Fruit fly (Drosophila melanogaster): ENCODE measurements around the gene CG5565.

The CG5565 gene

DNA sequence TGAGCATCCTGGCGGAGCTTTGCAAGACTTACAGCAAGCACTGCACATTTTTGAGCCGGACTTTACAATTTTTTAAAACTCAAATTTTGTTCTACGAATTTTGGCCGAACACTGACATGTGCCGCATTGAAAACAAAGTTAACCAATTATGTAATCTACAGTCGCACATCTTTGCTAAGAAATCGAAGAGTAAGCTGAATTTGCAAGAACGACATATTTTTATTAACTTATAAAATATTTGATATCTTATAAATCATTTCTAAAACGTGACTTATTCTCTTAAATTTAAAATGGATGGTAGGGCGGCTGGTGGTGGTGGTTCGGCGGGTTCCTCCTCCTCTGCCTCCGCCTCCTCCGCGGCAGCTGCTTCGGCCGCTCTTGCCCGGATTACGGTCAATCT lies 3.0 kb downstream of the CG5565 start, which contains the start of gene CG5556:
CG5556 (minus strand) TSS at position 101 of the 400 bp plus-strand sequence.
- TF ChIP-seq dsx (GFP tag; optimal IDR thresholded peaks at IDR 0.05; ENCODE audit: poor library complexity, severe bottlenecking): no peak
- TF ChIP-seq CG8319 (GFP tag; optimal IDR thresholded peaks at IDR 0.05): no peak
- no peak for TF ChIP-seq Gug (GFP tag; IDR thresholded peaks at IDR 0.05)
- TF ChIP-seq CG3032 (tag; optimal IDR thresholded peaks at IDR 0.05): no peak
- TF ChIP-seq CG8119 (GFP tag; IDR thresholded peaks at IDR 0.05): no peak
- TF ChIP-seq CG9139 (GFP tag; optimal IDR thresholded peaks at IDR 0.05): no peak
- no peak for TF ChIP-seq CG7368 (GFP tag; optimal IDR thresholded peaks at IDR 0.05)
- no peak for TF ChIP-seq CG6792 (GFP tag; optimal IDR thresholded peaks at IDR 0.05)
- no peak for TF ChIP-seq ss (GFP tag; optimal IDR thresholded peaks at IDR 0.05)
- TF ChIP-seq fd85E (GFP tag; optimal IDR thresholded peaks at IDR 0.05): no peak
- no peak for TF ChIP-seq Hr38 (GFP tag; optimal IDR thresholded peaks at IDR 0.05)
- no peak for TF ChIP-seq fkh (GFP tag; optimal IDR thresholded peaks at IDR 0.05)
- TF ChIP-seq Eip93F (GFP tag; optimal IDR thresholded peaks at IDR 0.05): no peak
- TF ChIP-seq eg (GFP tag; IDR thresholded peaks at IDR 0.05): no peak
- TF ChIP-seq esn (GFP tag; optimal IDR thresholded peaks at IDR 0.05): no peak
- no peak for TF ChIP-seq Hr4 (GFP tag; optimal IDR thresholded peaks at IDR 0.05)
- no peak for TF ChIP-seq pdm3 (GFP tag; optimal IDR thresholded peaks at IDR 0.05)
- no peak for TF ChIP-seq Ets96B (tag; optimal IDR thresholded peaks at IDR 0.05)
- TF ChIP-seq salr (GFP tag; optimal IDR thresholded peaks at IDR 0.05): no peak

DNA sequence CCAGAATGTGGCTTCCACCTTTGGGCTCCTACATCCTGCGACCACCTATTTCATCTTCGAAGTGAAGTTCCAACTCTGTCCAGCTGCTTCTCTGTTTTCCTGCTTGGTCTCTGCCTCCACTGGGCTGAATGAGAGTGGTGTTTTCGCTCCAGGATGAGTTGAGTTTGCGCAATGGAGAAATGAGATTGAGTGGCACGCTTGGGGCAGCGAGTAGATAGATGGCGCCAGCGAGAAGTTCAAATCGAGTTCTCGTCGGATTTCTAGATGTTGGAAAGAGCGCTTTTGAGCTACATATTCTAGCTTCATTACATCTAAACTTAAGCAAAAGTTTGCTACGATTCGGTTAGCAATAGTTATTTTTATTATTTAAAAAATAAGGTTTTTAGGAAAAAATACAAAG lies 9.7 kb downstream of the CG5565 start:
- no peak for TF ChIP-seq CG34406 (GFP tag; optimal IDR thresholded peaks at IDR 0.05)
- TF ChIP-seq Hr38 (GFP tag; optimal IDR thresholded peaks at IDR 0.05): no peak
- TF ChIP-seq CG11902 (GFP tag; optimal IDR thresholded peaks at IDR 0.05): no peak
- TF ChIP-seq CG8119 (GFP tag; IDR thresholded peaks at IDR 0.05): no peak
- TF ChIP-seq CG3032 (tag; optimal IDR thresholded peaks at IDR 0.05): no peak
- no peak for TF ChIP-seq Hr39 (GFP tag; optimal IDR thresholded peaks at IDR 0.05)

DNA sequence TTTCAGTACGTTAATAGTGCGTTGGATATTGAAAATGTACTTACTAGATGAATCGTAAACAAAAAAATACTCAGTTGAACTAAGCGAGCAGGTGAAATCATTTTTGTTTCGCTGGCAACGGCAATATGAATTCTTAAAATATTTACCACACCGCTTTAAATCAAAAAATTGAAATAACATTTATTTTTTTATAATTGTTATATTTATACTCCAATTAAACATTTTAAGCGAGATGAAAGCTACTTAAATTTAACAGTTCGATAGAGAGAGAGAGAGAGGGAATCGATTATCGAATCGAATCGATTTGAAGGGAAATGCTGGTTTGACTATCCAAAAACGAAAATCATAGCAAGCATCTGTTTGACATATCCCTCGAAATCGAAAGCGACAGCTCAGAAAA lies 11.7 kb downstream of the CG5565 start, which contains the start of the genes CG33922 and Cdlc2:
CG33922 (minus strand) TSS at position 101 of the 400 bp plus-strand sequence.
Cdlc2 (plus strand) TSS at position 330 of the 400 bp plus-strand sequence.
- TF ChIP-seq Sox14 (GFP tag; optimal IDR thresholded peaks at IDR 0.05): no peak
- TF ChIP-seq Hr38 (GFP tag; optimal IDR thresholded peaks at IDR 0.05): no peak

DNA sequence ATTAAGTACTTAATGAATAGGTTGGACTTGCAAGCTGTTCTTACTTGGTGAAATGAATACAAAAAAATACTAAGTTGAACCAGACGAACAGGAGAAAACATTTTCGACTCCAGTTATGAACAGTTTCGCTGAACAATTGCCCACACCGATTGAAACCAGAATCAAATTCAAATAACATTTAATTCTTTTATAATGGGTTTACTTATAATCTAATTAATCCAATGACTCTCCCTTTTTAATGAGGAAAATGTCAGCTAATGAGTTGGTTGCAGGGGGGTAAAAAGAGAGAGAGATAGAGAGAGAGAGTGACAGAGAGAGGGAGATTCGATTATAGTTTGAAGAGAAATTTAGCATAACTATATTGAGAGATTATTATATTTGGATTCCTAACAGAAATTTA lies 13.7 kb downstream of the CG5565 start, which contains the start of gene CG33923:
CG33923 (minus strand) TSS at position 101 of the 400 bp plus-strand sequence.
- TF ChIP-seq Gug (GFP tag; IDR thresholded peaks at IDR 0.05) (no peak), dsx (GFP tag; optimal IDR thresholded peaks at IDR 0.05; ENCODE audit: poor library complexity, severe bottlenecking) (no peak), Hr38 (GFP tag; optimal IDR thresholded peaks at IDR 0.05) (no peak), Met (GFP tag; optimal IDR thresholded peaks at IDR 0.05) (no peak), CG6163 (GFP tag; IDR thresholded peaks at IDR 0.05) (no peak)

DNA sequence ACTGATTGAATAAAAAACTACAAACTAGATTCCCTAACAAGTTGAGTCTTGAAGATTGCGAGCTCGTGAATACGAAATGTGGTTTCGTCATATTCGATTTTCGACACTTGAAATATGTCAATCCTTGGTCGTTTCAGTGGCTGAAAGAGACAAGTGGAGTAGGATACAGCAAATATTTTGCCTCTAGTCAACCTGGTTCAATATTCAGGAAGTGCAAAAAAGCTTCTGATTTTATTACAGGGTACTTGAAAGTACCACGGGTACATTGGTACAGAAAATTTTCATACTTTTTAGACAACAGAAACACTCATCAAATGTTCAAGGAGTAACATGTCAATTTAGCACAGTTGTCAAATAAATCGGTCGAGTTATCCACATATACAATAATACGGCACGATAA lies 21.9 kb downstream of the CG5565 start, which contains the start of gene CG5440:
CG5440 (plus strand) TSS at position 301 of the 400 bp plus-strand sequence.
- TF ChIP-seq CG8632 (GFP tag; optimal IDR thresholded peaks at IDR 0.05) (no peak), Eip78C (GFP tag) (no peak), svp (GFP tag) (no peak), salr (GFP tag; optimal IDR thresholded peaks at IDR 0.05) (no peak), CG3032 (tag; optimal IDR thresholded peaks at IDR 0.05) (no peak), Ets21C (GFP tag; optimal IDR thresholded peaks at IDR 0.05) (no peak), CG34406 (GFP tag; optimal IDR thresholded peaks at IDR 0.05) (no peak), Sox14 (GFP tag; optimal IDR thresholded peaks at IDR 0.05) (no peak), CG8319 (GFP tag; optimal IDR thresholded peaks at IDR 0.05) (no peak), esn (GFP tag; optimal IDR thresholded peaks at IDR 0.05) (no peak), dac (GFP tag; optimal IDR thresholded peaks at IDR 0.05) (no peak), fkh (GFP tag; optimal IDR thresholded peaks at IDR 0.05) (no peak), dsx (GFP tag; optimal IDR thresholded peaks at IDR 0.05; ENCODE audit: poor library complexity, severe bottlenecking) (no peak)

DNA sequence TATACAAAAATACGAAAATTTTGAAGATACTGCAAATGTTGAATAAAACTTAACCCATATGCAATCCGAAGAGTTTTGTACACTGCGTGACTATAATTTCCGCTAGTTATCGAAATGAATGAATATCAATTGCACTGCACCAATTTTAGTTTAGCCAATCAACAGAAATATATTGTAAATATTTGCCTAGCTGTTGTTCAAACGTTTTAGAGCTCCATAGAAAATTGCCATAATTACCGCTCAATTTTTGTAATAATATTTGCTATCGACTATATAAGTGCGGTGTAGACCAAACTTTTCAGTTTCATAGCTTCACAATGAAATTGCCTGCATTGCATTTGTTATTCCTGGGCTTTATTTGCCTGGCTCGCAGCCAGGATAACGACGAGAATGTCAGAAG lies 26.9 kb downstream of the CG5565 start, which contains the start of gene a5:
a5 (plus strand) TSS at position 301 of the 400 bp plus-strand sequence.
- TF ChIP-seq topi (GFP tag; optimal IDR thresholded peaks at IDR 0.05) (no peak), Gug (GFP tag; IDR thresholded peaks at IDR 0.05) (no peak), CG10631 (GFP tag; optimal IDR thresholded peaks at IDR 0.05) (no peak), CG32006 (GFP tag; optimal IDR thresholded peaks at IDR 0.05) (no peak), CG34406 (GFP tag; optimal IDR thresholded peaks at IDR 0.05) (no peak), CG11762 (GFP tag; optimal IDR thresholded peaks at IDR 0.05; ENCODE audit: insufficient read depth) (no peak), fd59A (GFP tag; optimal IDR thresholded peaks at IDR 0.05) (no peak), dsx (GFP tag; optimal IDR thresholded peaks at IDR 0.05; ENCODE audit: poor library complexity, severe bottlenecking) (no peak), Sox15 (GFP tag; optimal IDR thresholded peaks at IDR 0.05) (no peak), Eip93F (GFP tag; optimal IDR thresholded peaks at IDR 0.05) (no peak)

Measured in whole organism, prepupa.